Worm (Caenorhabditis elegans) whole organism, late embryonic: ENCODE data around the gene vit-2.

Source experiments
- ahr-1 ChIP-seq: sonication (generic microtip); optimal IDR thresholded peaks from 2 replicates; lab custom pipeline; 2016; ENCODE audit warnings: missing genetic modification characterization, missing compliant biosample characterization
- ama-1 ChIP-seq: fragments of 150-350 bp; optimal IDR thresholded peaks from 2 replicates; lab custom pipeline; 2014
- ceh-24 ChIP-seq: sonication (generic microtip); optimal IDR thresholded peaks from 2 replicates; lab custom pipeline; 2016; ENCODE audit warnings: mild to moderate bottlenecking, missing genetic modification characterization, missing compliant biosample characterization
- elt-2 ChIP-seq: sonication (generic microtip); optimal IDR thresholded peaks from 2 replicates; lab custom pipeline; 2016; ENCODE audit warnings: missing genetic modification reagents, missing genetic modification characterization, missing compliant biosample characterization
- lin-11 ChIP-seq: fragments of 200-800 bp; sonication (Bioruptor generic); optimal IDR thresholded peaks from 2 replicates; lab custom pipeline; 2018; ENCODE audit warnings: mild to moderate bottlenecking, missing genetic modification characterization, missing compliant biosample characterization
- nhr-11 ChIP-seq: fragments of 150-350 bp; optimal IDR thresholded peaks from 2 replicates; lab custom pipeline; 2014; ENCODE audit warnings: missing biosample characterization, missing genetic modification characterization
- rnt-1 ChIP-seq: sonication (generic microtip); optimal IDR thresholded peaks from 2 replicates; lab custom pipeline; 2016; ENCODE audit warnings: missing genetic modification characterization, missing compliant biosample characterization

ce11 chrX:5116180-5116579 is 15.3 kb downstream of the vit-2 start:
- TF ChIP-seq ahr-1 (tag; lab: Kevin White, UChicago): no peak
- no peak for TF ChIP-seq elt-2 (tag; lab: Kevin White, UChicago)
- TF ChIP-seq lin-11 (tag; lab: Kevin White, UChicago): no peak
- no peak for TF ChIP-seq ama-1 (lab: Kevin White, UChicago)
- no peak for TF ChIP-seq ceh-24 (tag; lab: Kevin White, UChicago)
- no peak for TF ChIP-seq nhr-11 (tag; lab: Kevin White, UChicago)
- no peak for TF ChIP-seq rnt-1 (tag; lab: Kevin White, UChicago)
